Fruit fly (Drosophila melanogaster) ovary, adult (tissue): ENCODE data around the gene RagA-B.
A peak's percentile ranks its signal among the peaks of the same experiment; 100 is the strongest.

Source experiments
- CG17801 ChIP-seq: fragments of 200-800 bp; optimal IDR thresholded peaks from 2 replicates; lab custom pipeline; 2019; ENCODE audit warnings: missing biosample characterization, mild to moderate bottlenecking, missing genetic modification characterization, moderate library complexity; ENCODE audit not compliant: partially characterized antibody

RagA-B gene

DNA sequence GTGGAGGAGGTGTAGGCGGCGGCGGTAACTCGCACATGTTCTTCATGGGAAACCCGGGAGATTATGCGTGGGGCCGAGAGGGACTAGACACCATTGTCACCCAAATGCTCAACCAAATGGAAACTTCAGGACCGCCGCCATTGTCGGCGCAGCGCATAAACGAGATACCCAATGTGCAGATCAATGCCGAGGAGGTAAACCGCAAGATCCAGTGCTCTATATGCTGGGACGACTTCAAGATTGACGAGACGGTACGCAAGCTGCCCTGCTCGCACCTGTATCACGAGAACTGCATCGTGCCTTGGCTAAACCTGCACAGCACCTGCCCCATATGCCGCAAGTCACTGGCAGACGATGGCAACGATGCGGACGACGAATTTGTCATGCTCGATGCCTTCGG is 23.1 kb upstream of the RagA-B start:
- no peak for TF ChIP-seq CG17801 (GFP tag; lab: Kevin White, UChicago)

DNA sequence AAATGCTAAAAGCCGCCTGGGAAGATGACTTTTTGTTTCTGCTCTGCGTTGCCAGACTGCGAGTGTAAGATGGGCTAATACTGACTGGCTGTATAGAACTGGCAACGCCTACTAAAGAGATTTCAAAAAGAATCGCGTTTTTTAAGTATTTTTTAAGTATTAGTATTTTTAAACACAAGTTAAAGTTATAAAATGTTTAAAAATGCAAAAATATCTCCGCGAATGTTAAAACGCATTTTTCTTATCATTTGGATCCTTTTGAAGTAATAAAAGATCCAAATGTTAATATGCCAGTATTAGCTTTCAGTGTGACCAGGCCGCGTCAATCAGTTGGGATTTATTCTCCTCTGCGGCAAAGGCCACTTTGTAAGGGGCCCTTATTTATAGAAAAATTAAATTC is 22.0 kb upstream of the RagA-B start, which contains the start of the genes Prosbeta3 and Iru:
Prosbeta3 (minus strand) TSS at position 98 of the 400 bp plus-strand sequence.
Iru (plus strand) TSS at position 328 of the 400 bp plus-strand sequence.
- no peak for TF ChIP-seq CG17801 (GFP tag; lab: Kevin White, UChicago)

DNA sequence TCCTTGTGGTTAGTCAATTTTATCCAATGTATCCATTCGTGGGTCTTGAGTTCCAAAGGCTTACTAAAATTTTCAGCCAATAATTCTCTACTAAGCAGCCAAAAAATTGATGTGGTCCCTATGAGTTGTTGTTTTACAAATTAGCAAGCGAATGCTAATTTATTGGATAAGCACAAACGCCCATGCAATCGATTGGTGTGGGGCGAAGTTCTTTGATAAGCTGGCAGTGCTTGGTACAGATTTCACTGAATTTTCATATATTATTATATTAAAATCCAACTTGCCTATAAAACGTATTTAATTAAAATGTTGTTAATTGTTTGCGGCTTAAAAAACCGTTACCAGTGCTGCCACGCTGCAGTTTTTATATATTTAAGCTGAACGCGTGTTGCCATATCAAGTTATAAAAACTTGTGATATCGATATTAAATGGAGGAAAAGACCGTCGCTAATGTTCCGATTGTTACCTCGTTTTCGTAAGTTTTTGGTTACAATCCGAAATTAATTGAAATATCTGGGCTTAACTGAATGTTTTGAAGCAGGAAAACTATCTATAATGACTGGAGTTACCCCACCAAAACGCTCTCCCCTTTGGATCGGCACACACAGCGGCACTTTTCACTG is 19.6 kb upstream of the RagA-B start, which contains the start of the genes CG31100 and CG11980:
CG31100 (minus strand) TSS at position 51 of the 624 bp plus-strand sequence.
CG11980 (plus strand) TSS at position 418 of the 624 bp plus-strand sequence.
- TF ChIP-seq CG17801 (GFP tag; lab: Kevin White, UChicago), result no peak

DNA sequence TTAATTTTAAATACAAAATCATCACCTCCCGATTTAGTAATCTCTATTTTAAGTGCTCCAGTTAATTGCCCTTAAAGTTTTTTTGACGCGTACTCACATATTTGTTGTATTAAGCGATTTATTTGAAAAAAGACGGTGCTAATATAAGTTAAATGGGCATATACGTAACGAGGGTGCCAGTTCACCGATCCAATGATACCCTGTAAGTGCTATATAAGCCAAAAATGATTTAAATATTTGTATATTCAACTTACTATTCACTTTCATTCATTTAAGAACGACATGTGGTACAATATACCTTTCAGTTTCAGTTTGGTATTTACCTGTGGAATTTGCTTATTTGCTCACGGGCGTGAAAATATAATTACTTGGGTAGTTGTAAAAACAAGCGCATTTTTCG is 18.4 kb upstream of the RagA-B start:
- TF ChIP-seq CG17801 (GFP tag; lab: Kevin White, UChicago), result no peak

DNA sequence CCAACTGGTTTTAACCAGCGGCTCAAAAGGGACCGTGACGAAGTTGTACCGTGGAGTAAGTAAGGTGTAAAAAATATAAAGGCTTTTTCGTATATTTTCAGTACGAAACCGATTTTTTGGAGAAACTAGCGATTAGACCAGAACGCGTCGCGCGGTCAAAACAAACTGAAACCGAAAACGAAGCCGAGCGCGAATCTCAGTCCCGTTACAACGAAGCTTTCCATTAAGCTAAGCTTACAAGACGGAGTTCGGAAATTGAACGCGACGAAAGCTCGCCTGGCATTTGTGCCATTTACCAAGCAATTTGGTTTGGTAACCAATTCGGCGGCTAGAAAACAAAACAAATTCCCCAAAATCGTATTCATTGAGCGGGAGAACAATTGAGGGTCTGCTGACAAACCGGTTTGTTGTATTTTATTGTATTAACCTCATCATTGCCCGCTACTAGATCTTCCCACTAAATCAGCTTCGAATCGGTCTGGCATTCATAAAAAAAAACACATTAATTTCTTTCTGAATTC is 17.7 kb upstream of the RagA-B start:
- TF ChIP-seq CG17801 (GFP tag; lab: Kevin White, UChicago), result no peak

DNA sequence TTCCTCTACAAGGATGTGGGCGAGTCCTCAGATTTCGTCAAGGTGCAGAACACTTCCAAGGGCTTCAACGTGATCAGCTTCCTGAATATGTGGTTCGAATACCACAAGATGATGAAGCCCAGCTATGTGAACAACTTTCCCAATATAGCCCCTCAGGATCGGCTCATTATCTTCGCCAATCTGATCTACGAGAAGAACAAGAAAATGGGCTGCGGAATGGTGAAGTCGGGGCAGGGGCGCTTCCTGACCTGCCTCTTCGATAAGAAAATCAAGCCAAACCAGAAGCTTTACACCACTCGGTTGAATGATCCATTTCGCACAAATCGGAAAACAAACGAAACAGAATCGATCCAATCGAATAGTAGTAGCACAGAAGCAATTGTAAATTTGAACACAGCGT is 14.1 kb upstream of the RagA-B start:
- no peak for TF ChIP-seq CG17801 (GFP tag; lab: Kevin White, UChicago)

DNA sequence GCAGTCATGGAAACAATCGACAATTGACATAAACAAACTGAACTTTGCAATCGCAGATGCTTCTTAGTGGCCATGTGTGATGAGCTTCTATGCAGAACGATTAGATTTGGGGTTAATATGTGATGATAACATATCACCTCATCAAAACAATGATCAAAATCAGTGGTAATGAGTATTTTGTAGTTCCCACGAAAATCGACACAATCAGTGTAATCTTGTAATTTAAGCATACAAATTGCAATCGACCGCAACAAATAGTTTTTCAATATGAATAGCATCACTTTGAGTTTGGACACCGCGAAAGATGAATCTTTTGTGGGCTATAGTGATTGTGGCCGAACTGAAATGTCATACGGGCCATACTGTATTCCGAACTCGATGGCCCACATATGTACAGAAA is 13.3 kb upstream of the RagA-B start, which contains the start of gene CG11977:
CG11977 (plus strand) TSS at position 301 of the 400 bp plus-strand sequence.
- no peak for TF ChIP-seq CG17801 (GFP tag; lab: Kevin White, UChicago)

DNA sequence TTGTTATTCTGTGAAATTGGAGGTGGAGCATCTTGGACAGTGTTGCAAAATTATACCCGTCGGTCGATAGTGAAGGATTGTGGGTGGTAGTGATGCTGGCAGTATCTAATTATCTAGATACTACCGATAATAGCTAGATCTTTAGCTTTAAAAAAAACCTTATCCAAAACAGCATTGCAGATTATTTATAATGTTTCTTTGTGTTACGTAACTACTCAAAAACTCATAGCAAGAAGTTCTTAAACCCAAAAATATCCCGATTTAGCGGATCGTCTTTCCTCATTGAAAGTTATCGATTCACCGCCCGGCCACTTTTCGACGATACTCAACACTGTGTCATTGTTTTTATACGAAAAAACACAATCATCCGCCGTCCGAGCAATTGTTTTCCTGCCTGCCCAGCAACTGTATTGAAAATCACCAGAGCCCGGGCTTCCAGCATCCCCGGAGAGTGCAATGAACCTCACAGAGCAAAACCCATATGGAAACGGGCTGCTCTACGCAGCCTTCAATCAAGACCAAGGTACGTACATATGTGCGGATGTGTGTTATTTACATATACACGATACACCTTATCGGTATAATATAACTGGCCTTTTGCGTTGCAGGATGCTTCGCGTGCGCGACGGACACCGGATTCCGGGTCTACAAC is 8.9 kb upstream of the RagA-B start, which contains the start of gene CG11975:
CG11975 (plus strand) TSS at position 326 of the 652 bp plus-strand sequence.
- TF ChIP-seq CG17801 (GFP tag; lab: Kevin White, UChicago), result peak; percentile 75

DNA sequence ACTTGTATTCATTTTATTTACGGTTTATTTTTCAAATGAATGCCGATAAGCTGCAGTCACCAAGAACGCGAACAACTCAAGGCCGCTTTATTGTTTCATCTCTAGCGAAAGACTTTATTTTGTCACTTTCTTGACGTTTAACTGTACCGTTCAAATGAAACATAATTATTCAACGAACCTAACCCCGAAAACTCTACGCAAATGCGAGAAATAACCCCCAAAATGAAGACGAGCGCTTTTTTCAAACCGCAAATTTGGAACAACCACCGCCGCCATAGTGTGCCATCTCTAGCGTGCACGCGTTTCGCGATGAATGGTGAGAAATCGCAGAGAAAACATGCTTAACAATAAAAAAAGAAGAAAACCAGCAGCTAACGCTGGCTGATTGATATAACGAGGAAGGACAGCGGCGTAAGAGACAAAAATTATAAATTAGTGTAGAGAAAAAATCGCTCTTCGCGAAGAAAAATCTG is 523 bp upstream of the RagA-B start, which contains the start of gene CG11970:
CG11970 (plus strand) TSS at position 117 of the 473 bp plus-strand sequence.
- peak; percentile 47 for TF ChIP-seq CG17801 (GFP tag; lab: Kevin White, UChicago)

DNA sequence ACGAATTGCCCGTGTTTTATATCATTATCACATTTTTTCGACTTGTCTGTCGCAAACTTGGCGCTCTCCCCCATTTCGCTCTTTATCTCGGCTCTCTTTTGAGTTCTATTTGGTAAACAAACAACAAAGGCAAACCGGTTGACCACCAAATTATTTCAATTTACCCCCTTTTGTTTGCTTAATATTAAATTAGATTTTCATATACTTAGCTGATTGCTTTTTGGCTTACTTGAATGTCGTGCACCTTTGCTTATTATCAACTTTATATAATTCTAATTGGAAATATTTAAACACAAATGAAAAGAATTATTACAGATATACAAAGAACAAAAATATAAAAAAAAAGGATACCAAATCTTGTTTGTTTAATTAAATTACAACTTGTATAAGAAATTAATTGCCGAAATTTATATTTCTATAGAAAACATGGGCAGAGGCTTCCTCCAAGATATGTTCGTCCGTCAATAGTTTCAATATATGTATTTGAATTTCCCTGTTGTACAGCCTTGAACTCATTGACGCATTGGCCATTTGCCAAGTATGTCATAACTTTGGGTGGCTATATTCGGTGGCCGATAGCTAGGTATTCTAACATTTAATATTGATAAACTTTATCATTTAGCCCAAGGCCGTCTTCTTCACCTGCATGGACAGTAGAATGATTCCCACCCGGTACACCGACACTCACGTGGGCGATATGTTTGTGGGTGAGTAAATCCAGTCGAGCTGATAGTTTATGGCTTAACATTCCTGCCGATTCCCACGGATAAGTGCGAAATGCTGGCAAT is 2.7 kb downstream of the RagA-B start:
- TF ChIP-seq CG17801 (GFP tag; lab: Kevin White, UChicago), result no peak

DNA sequence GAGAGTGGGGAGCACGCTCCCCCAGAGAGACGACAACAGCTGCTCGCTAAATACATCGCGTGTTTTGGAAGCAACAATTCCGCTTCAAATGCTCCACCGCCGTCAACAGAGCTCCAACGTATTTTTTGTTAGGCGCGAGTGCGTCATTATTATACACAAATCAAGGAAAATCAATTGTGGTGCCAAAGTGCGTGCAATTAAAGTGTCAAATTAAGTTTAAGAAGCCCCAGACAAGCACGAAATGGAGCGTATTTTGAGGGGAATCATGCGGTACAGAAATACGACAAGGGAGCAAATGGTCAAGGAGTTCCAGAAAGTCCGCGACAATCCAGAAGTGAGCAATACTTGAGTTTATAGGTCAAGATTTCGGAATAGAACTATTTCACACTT is 3.3 kb downstream of the RagA-B start, which contains the start of gene CAHbeta:
CAHbeta (plus strand) TSS at position 85 of the 390 bp plus-strand sequence.
- peak; percentile 72 for TF ChIP-seq CG17801 (GFP tag; lab: Kevin White, UChicago)

DNA sequence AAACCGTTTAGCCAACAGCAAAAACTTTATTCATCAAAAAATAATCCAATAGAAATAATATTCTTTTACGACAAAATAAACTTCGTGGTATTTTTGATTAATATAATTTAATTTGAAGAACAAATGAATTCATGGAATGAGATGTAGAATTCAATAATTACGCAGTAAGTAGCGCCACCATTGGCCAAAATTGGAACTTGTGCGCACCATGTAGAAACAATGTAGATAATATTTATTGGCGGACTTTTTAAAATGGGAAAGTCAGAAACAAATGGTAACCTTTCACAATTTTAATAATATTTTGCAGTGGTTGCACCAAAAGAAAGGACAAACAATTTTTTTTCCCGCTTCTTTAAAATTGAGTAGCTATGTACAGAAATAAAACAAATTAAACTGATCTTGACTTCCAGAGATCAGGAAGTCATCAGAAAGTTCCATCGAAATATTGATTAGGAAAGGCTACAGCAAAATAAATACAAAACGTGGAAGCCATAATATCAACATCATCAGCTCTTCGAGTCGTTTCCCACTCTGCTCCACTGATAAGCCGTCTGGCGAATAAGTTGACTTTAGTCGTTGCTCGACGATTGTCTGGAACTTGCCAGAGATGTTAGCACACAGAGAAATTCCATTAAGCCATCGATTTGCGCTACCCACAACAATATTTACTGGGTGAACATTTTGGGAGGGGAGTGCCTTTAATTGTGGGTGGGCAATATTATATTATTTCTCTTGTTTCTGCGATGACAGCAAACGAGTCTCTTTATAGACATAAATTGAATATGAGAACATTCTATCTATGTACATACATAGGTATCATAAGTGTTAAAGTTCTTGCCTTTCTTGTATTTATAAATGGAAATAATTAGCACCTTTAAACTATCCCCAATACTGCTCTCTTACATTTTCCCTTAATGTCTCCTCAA is 4.0 kb downstream of the RagA-B start:
- no peak for TF ChIP-seq CG17801 (GFP tag; lab: Kevin White, UChicago)

DNA sequence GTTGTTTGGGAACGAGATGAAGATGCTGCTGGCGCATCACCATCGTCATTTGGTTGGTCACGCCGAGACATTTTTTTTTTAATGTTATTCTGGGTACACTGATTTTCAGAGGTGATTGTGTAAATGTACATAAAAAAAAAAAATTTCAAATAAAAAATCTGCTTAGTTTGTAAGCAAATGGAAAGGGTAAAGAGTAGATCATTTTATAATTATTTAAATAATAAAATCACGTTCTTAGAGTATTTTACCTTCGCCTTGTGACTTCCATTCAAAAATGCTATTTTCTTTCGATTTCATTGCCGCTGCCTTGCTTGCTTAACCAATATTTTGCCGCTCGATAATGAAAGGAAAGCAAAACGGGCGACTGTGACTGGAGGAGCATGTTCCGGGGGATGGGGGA is 5.3 kb downstream of the RagA-B start:
- no peak for TF ChIP-seq CG17801 (GFP tag; lab: Kevin White, UChicago)
